Worm (Caenorhabditis elegans): Measurements from ENCODE around the gene K10C9.7.

DNA sequence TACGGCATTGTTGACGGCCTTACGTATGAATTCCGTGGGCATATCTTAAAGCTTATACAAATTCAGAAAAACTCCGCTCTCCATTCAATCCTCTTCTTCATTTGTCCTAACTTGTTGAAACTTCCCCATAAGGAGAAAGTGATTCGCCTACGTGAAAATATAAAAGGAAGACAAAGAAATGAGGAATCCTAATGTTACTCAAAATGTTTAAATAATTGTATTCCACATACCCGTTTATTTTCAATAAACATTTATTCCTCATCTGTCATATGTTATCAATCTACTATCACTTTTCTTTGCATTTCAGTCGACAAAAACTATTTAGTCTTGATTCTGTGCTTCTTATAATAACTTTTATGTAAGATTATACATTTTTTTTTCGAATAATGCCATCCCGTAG is 20.6 kb upstream of the K10C9.7 start, which contains the start of gene clec-203:
- TF ChIP-seq ztf-23 (GFP tag; IDR thresholded peaks at IDR 0.05) (no peak), ref-1 (GFP tag; conservative IDR thresholded peaks at IDR 0.05) (no peak), klf-2 (GFP tag; conservative IDR thresholded peaks at IDR 0.05) (no peak), flt-1 (GFP tag; IDR thresholded peaks at IDR 0.05) (no peak), cog-1 (tag; optimal IDR thresholded peaks at IDR 0.05) (no peak), T22C8.4 (GFP tag; IDR thresholded peaks at IDR 0.05) (no peak), tab-1 (GFP tag; IDR thresholded peaks at IDR 0.05) (no peak), med-1 (GFP tag; optimal IDR thresholded peaks at IDR 0.05; ENCODE audit: insufficient read depth) (no peak), ztf-29 (GFP tag; IDR thresholded peaks at IDR 0.05) (no peak)
